Fruit fly (Drosophila melanogaster): ENCODE data around the gene Trissin.

DNA sequence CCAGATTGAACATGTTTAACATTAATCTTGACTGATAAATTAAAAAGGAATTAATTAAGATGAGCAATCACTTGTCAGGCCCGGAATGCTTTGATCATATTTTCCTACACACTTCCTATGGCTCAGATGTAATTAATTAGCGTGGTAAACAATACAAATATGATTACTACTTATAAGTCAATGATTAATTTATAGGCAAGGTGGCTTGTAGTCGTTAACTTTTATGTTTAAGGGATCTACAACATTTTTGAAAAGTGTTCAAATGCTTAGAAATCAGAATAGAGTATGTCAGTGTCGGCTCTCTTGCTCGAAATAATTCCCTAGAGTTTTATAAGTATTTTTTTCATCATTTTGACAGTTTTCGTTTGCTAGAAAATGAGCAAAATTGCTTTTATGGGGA lies 13.5 kb downstream of the Trissin start:
- TF ChIP-seq pan (optimal IDR thresholded peaks at IDR 0.05) (no peak), CG8478 (optimal IDR thresholded peaks at IDR 0.05) (no peak), EcR (GFP tag; optimal IDR thresholded peaks at IDR 0.05) (no peak)
